Fruit fly (Drosophila melanogaster) whole organism, embryonic: Measurements from ENCODE around the gene CG12112.
A peak's percentile ranks its signal among the peaks of the same experiment; 100 is the strongest.

Source experiments
- Atf3 ChIP-seq: fragments of 200-800 bp; sonication (Bioruptor generic); optimal IDR thresholded peaks from 3 replicates; lab custom pipeline; 2016; ENCODE audit warnings: missing biosample characterization, missing genetic modification characterization
- Awh ChIP-seq: fragments of 200-800 bp; sonication (Bioruptor generic); IDR thresholded peaks from 2 replicates; pipeline ENCODE4, ENCODE4 v1.3.6; 2022; ENCODE audit warnings: missing biosample characterization, missing genetic modification characterization
- CG10274 ChIP-seq: fragments of 200-800 bp; sonication (Bioruptor generic); optimal IDR thresholded peaks from 3 replicates; lab custom pipeline; 2017; ENCODE audit warnings: missing biosample characterization, mild to moderate bottlenecking, missing genetic modification characterization
- CG11695 ChIP-seq: fragments of 200-800 bp; sonication (Bioruptor generic); IDR thresholded peaks from 3 replicates; pipeline ENCODE4 v1.3.6; 2022; ENCODE audit warnings: missing biosample characterization, missing genetic modification characterization
- CG1602 ChIP-seq: fragments of 200-800 bp; sonication (Bioruptor generic); optimal IDR thresholded peaks from 3 replicates; lab custom pipeline; 2016; ENCODE audit warnings: missing biosample characterization, missing genetic modification characterization
- CG16813 ChIP-seq: fragments of 200-800 bp; sonication (Bioruptor generic); IDR thresholded peaks from 3 replicates; pipeline ENCODE4 v1.3.6; 2022; ENCODE audit warnings: missing biosample characterization, missing genetic modification characterization; ENCODE audit not compliant: partially characterized antibody
- CG1792 ChIP-seq: fragments of 200-800 bp; sonication (Bioruptor generic); optimal IDR thresholded peaks from 2 replicates; lab custom pipeline; 2016; ENCODE audit warnings: missing biosample characterization, missing genetic modification characterization
- CG2129 ChIP-seq: fragments of 200-800 bp; sonication (Bioruptor generic); IDR thresholded peaks from 2 replicates; pipeline ENCODE4 v1.3.6; 2022; ENCODE audit warnings: missing biosample characterization, missing genetic modification characterization; ENCODE audit not compliant: partially characterized antibody
- CG2199 ChIP-seq: fragments of 200-800 bp; sonication (Bioruptor generic); IDR thresholded peaks from 3 replicates; pipeline ENCODE4 v1.3.6; 2022; ENCODE audit warnings: missing biosample characterization, missing genetic modification characterization
- CG30020 ChIP-seq: fragments of 200-800 bp; optimal IDR thresholded peaks from 2 replicates; lab custom pipeline; 2019; ENCODE audit warnings: missing biosample characterization, mild to moderate bottlenecking, missing genetic modification characterization, moderate library complexity
- CG32767 ChIP-seq: fragments of 200-800 bp; sonication (Bioruptor generic); IDR thresholded peaks from 2 replicates; pipeline ENCODE4 v1.3.6; 2022; ENCODE audit warnings: missing biosample characterization, missing genetic modification characterization
- CG4404 ChIP-seq: fragments of 200-800 bp; sonication (Bioruptor generic); IDR thresholded peaks from 2 replicates; pipeline ENCODE4 v1.3.6; 2022; ENCODE audit warnings: missing biosample characterization, missing genetic modification characterization
- CG6689 ChIP-seq: fragments of 200-800 bp; sonication (Bioruptor generic); IDR thresholded peaks from 2 replicates; pipeline ENCODE4 v1.3.6; 2022; ENCODE audit warnings: missing biosample characterization, missing genetic modification characterization
- CG7987 ChIP-seq: fragments of 200-800 bp; sonication (Bioruptor generic); optimal IDR thresholded peaks from 2 replicates; lab custom pipeline; 2018; ENCODE audit warnings: missing biosample characterization, mild to moderate bottlenecking, missing genetic modification characterization, moderate library complexity
- CG8388 ChIP-seq: fragments of 200-800 bp; sonication (Bioruptor generic); optimal IDR thresholded peaks from 2 replicates; lab custom pipeline; 2019; ENCODE audit warnings: missing biosample characterization, mild to moderate bottlenecking, missing genetic modification characterization, moderate library complexity
- CG8944 ChIP-seq: fragments of 200-800 bp; sonication (Bioruptor generic); optimal IDR thresholded peaks from 3 replicates; lab custom pipeline; 2016; ENCODE audit warnings: missing biosample characterization, missing genetic modification characterization
- CG9876 ChIP-seq: fragments of 200-800 bp; sonication (Bioruptor generic); optimal IDR thresholded peaks from 2 replicates; lab custom pipeline; 2016; ENCODE audit warnings: missing biosample characterization, missing genetic modification characterization
- CG9932 ChIP-seq: fragments of 200-800 bp; sonication (Bioruptor generic); IDR thresholded peaks from 2 replicates; pipeline ENCODE4 v1.3.6; 2022; ENCODE audit warnings: missing biosample characterization, missing genetic modification characterization
- Dip2 ChIP-seq: fragments of 200-800 bp; sonication (Bioruptor generic); IDR thresholded peaks from 2 replicates; pipeline ENCODE4 v1.3.6; 2022; ENCODE audit warnings: missing biosample characterization, missing genetic modification characterization
- Dip3 ChIP-seq: fragments of 200-800 bp; sonication (Bioruptor generic); optimal IDR thresholded peaks from 3 replicates; lab custom pipeline; 2016; ENCODE audit warnings: missing biosample characterization, missing genetic modification characterization
- Dll ChIP-seq: fragments of 200-800 bp; sonication (Bioruptor generic); IDR thresholded peaks from 4 replicates; pipeline ENCODE4 v1.3.6; 2022; ENCODE audit warnings: missing biosample characterization, missing genetic modification characterization; ENCODE audit not compliant: partially characterized antibody
- Dp ChIP-seq: fragments of 200-800 bp; sonication (Bioruptor generic); optimal IDR thresholded peaks from 2 replicates; lab custom pipeline; 2018; ENCODE audit warnings: missing biosample characterization, mild to moderate bottlenecking, missing genetic modification characterization, moderate library complexity
- GATAe ChIP-seq: fragments of 200-800 bp; sonication (Bioruptor generic); conservative IDR thresholded peaks from 2 replicates; pipeline ENCODE4 v1.3.6; 2022; ENCODE audit warnings: missing biosample characterization, missing genetic modification characterization
- Hr51 ChIP-seq, 2 experiments: fragments of 200-800 bp; sonication (Bioruptor generic); optimal IDR thresholded peaks; 2 replicates in 1 of 2; 3 replicates in 1 of 2; lab custom pipeline; 2016 to 2018; ENCODE audit warnings: missing biosample characterization in 2 of 2, missing genetic modification characterization in 2 of 2, mild to moderate bottlenecking in 1 of 2, moderate library complexity in 1 of 2
- Mes4 ChIP-seq: fragments of 200-800 bp; sonication (Bioruptor generic); optimal IDR thresholded peaks from 2 replicates; lab custom pipeline; 2016; ENCODE audit warnings: missing biosample characterization, missing genetic modification characterization
- Neu2 ChIP-seq: fragments of 200-800 bp; sonication (Bioruptor generic); optimal IDR thresholded peaks from 3 replicates; lab custom pipeline; 2016; ENCODE audit warnings: missing biosample characterization, missing genetic modification characterization, borderline replicate concordance
- Nf-YA ChIP-seq: fragments of 200-800 bp; sonication (Bioruptor generic); IDR thresholded peaks from 2 replicates; pipeline ENCODE4 v1.3.6; 2022; ENCODE audit warnings: missing biosample characterization, missing genetic modification characterization
- Nf-YC ChIP-seq: fragments of 200-800 bp; optimal IDR thresholded peaks from 3 replicates; lab custom pipeline; 2019; ENCODE audit warnings: missing biosample characterization, mild to moderate bottlenecking, missing genetic modification characterization, moderate library complexity
- Oli ChIP-seq: fragments of 200-800 bp; sonication (Bioruptor generic); optimal IDR thresholded peaks from 2 replicates; lab custom pipeline; 2018; ENCODE audit warnings: missing biosample characterization, mild to moderate bottlenecking, missing genetic modification characterization, moderate library complexity
- Six4 ChIP-seq: fragments of 200-800 bp; sonication (Bioruptor generic); optimal IDR thresholded peaks from 2 replicates; lab custom pipeline; 2016; ENCODE audit warnings: missing biosample characterization, missing genetic modification characterization
- cad ChIP-seq: fragments of >200 bp; optimal IDR thresholded peaks from 2 replicates; lab custom pipeline; 2017; ENCODE audit warnings: missing biosample characterization, missing genetic modification characterization
- ci ChIP-seq: fragments of 200-800 bp; sonication (Bioruptor generic); IDR thresholded peaks from 3 replicates; pipeline ENCODE4 v1.3.6; 2022; ENCODE audit warnings: missing biosample characterization, missing genetic modification characterization
- crc ChIP-seq: fragments of 200-800 bp; sonication (Bioruptor generic); optimal IDR thresholded peaks from 2 replicates; lab custom pipeline; 2016; ENCODE audit warnings: missing biosample characterization, missing genetic modification characterization
- cwo ChIP-seq: fragments of 200-800 bp; sonication (Bioruptor generic); optimal IDR thresholded peaks from 3 replicates; lab custom pipeline; 2017; ENCODE audit warnings: missing biosample characterization, missing genetic modification characterization, mild to moderate bottlenecking, moderate library complexity, missing genetic modification reagents
- dmrt11E ChIP-seq: fragments of 200-800 bp; sonication (Bioruptor generic); optimal IDR thresholded peaks from 3 replicates; lab custom pipeline; 2018; ENCODE audit warnings: missing biosample characterization, mild to moderate bottlenecking, missing genetic modification characterization, moderate library complexity
- dysf ChIP-seq: fragments of 200-800 bp; sonication (Bioruptor generic); IDR thresholded peaks from 3 replicates; pipeline ENCODE4 v1.3.6; 2022; ENCODE audit warnings: missing biosample characterization, missing genetic modification characterization
- esg ChIP-seq: fragments of 200-800 bp; sonication (Bioruptor generic); conservative IDR thresholded peaks from 2 replicates; pipeline ENCODE4 v1.3.6; 2022; ENCODE audit warnings: missing biosample characterization, missing genetic modification characterization
- ewg ChIP-seq: fragments of 200-800 bp; sonication (Bioruptor generic); optimal IDR thresholded peaks from 3 replicates; lab custom pipeline; 2017; ENCODE audit warnings: mild to moderate bottlenecking, missing biosample characterization, missing genetic modification reagents, missing genetic modification characterization
- grn ChIP-seq: fragments of 200-800 bp; sonication (Bioruptor generic); optimal IDR thresholded peaks from 3 replicates; lab custom pipeline; 2017; ENCODE audit warnings: missing biosample characterization, missing genetic modification characterization
- lilli ChIP-seq: fragments of 200-800 bp; sonication (Bioruptor generic); optimal IDR thresholded peaks from 3 replicates; lab custom pipeline; 2016; ENCODE audit warnings: missing biosample characterization, missing genetic modification characterization
- mirr ChIP-seq: fragments of 200-800 bp; sonication (Bioruptor generic); optimal IDR thresholded peaks from 3 replicates; lab custom pipeline; 2018; ENCODE audit warnings: missing biosample characterization, mild to moderate bottlenecking, missing genetic modification characterization
- nerfin-2 ChIP-seq: fragments of 200-800 bp; sonication (Bioruptor generic); IDR thresholded peaks from 2 replicates; pipeline ENCODE4 v1.3.6; 2022; ENCODE audit warnings: missing biosample characterization, missing genetic modification characterization; ENCODE audit not compliant: partially characterized antibody
- pho ChIP-seq: fragments of 200-800 bp; sonication (Bioruptor generic); optimal IDR thresholded peaks from 2 replicates; lab custom pipeline; 2016; ENCODE audit warnings: missing biosample characterization, missing genetic modification characterization
- pum ChIP-seq: fragments of 200-800 bp; sonication (Bioruptor generic); optimal IDR thresholded peaks from 2 replicates; lab custom pipeline; 2016; ENCODE audit warnings: missing biosample characterization, missing genetic modification characterization
- sisA ChIP-seq: fragments of 200-800 bp; sonication (Bioruptor generic); IDR thresholded peaks from 2 replicates; pipeline ENCODE4 v1.3.6; 2022; ENCODE audit warnings: missing biosample characterization, missing genetic modification characterization
- sob ChIP-seq: fragments of 200-800 bp; sonication (Bioruptor generic); IDR thresholded peaks from 2 replicates; pipeline ENCODE4 v1.3.6; 2022; ENCODE audit warnings: missing biosample characterization, missing genetic modification characterization
- stc ChIP-seq: fragments of 200-800 bp; sonication (Bioruptor generic); IDR thresholded peaks from 2 replicates; pipeline ENCODE4 v1.3.6; 2022; ENCODE audit warnings: missing biosample characterization, missing genetic modification characterization
- tll ChIP-seq, 2 experiments: fragments of 200-800 bp in 1 of 2; fragments of >200 bp in 1 of 2; sonication (Bioruptor generic) in 1 of 2; optimal IDR thresholded peaks; 2 replicates each; lab custom pipeline; 2017 to 2019; ENCODE audit warnings: missing biosample characterization in 2 of 2, missing genetic modification characterization in 2 of 2, mild to moderate bottlenecking in 1 of 2, moderate library complexity in 1 of 2
- tup ChIP-seq: fragments of 200-800 bp; sonication (Bioruptor generic); optimal IDR thresholded peaks from 2 replicates; lab custom pipeline; 2016; ENCODE audit warnings: missing biosample characterization, mild to moderate bottlenecking, missing genetic modification characterization, moderate library complexity
- wek ChIP-seq: fragments of 200-800 bp; sonication (Bioruptor generic); optimal IDR thresholded peaks from 3 replicates; lab custom pipeline; 2018; ENCODE audit warnings: missing biosample characterization, mild to moderate bottlenecking, missing genetic modification characterization, moderate library complexity

The CG12112 gene

dm6 chrX:8588607-8589171 is 28.7 kb upstream of the CG12112 start, which contains the start of gene CG12081 (continued):
- TF ChIP-seq ci (GFP tag; lab: Robert Waterston, UW), result 0 out of 3 replicates have a peak, but pooled peaks have one; percentile 40
- TF ChIP-seq CG8944, result no peak
- TF ChIP-seq Six4 (GFP tag; lab: Kevin White, UChicago), result no peak
- peak; percentile 15 for TF ChIP-seq Nf-YC (tag; lab: Kevin White, UChicago)
- no peak for TF ChIP-seq dmrt11E (tag; lab: Kevin White, UChicago)
- TF ChIP-seq dysf (GFP tag; lab: Robert Waterston, UW), result no peak
- TF ChIP-seq Hr51 (GFP tag; optimal IDR thresholded peaks at IDR 0.05; lab: Kevin White, UChicago), result no peak
- TF ChIP-seq CG16813 (GFP tag; lab: Robert Waterston, UW), result peak; percentile 90
- no peak for TF ChIP-seq esg (GFP tag; lab: Robert Waterston, UW)
- TF ChIP-seq lilli (GFP tag; lab: Kevin White, UChicago), result no peak
- no peak for TF ChIP-seq CG4404
- TF ChIP-seq CG9932 (GFP tag; lab: Robert Waterston, UW), result peak; percentile 38; the same call in 1 of the 2 replicates
- no peak for TF ChIP-seq wek
- no peak for TF ChIP-seq CG7987
- TF ChIP-seq tll (GFP tag; optimal IDR thresholded peaks at IDR 0.05; lab: Kevin White, UChicago), result no peak
- no peak for TF ChIP-seq Neu2
- TF ChIP-seq CG10274 (GFP tag; lab: Kevin White, UChicago), result no peak
- no peak for TF ChIP-seq Awh (GFP tag; lab: Robert Waterston, UW)
- no peak for TF ChIP-seq Oli (tag; lab: Kevin White, UChicago)
- TF ChIP-seq tup (GFP tag; lab: Kevin White, UChicago), result no peak
- TF ChIP-seq Dip2 (GFP tag; lab: Robert Waterston, UW), result no peak
- no peak for TF ChIP-seq cad
- no peak for TF ChIP-seq CG1792 (GFP tag; lab: Kevin White, UChicago)
- TF ChIP-seq pum (GFP tag; lab: Kevin White, UChicago), result no peak
- TF ChIP-seq CG9876 (GFP tag; lab: Kevin White, UChicago), result no peak
- no peak for TF ChIP-seq pho (GFP tag; lab: Kevin White, UChicago)
- TF ChIP-seq Dip3 (GFP tag; lab: Kevin White, UChicago), result no peak
- no peak for TF ChIP-seq CG32767 (GFP tag; lab: Robert Waterston, UW)
- TF ChIP-seq Dp, result peak; percentile 67
- no peak for TF ChIP-seq Atf3 (GFP tag; lab: Kevin White, UChicago)
- no peak for TF ChIP-seq sisA (GFP tag; lab: Robert Waterston, UW)
- no peak for TF ChIP-seq crc
- no peak for TF ChIP-seq Nf-YA (GFP tag; lab: Robert Waterston, UW)
- TF ChIP-seq CG2129 (GFP tag; lab: Robert Waterston, UW), result no peak; the same call in 1 of the 2 replicates
- TF ChIP-seq cwo (GFP tag; lab: Kevin White, UChicago), result no peak
- 0 out of 3 replicates have a peak, but pooled peaks have one; percentile 25 for TF ChIP-seq CG2199 (GFP tag; lab: Robert Waterston, UW)
- no peak for TF ChIP-seq GATAe (GFP tag; lab: Robert Waterston, UW)
- no peak for TF ChIP-seq mirr (GFP tag; lab: Kevin White, UChicago)
- TF ChIP-seq ewg, result no peak
- peak; percentile 85 for TF ChIP-seq nerfin-2 (GFP tag; lab: Robert Waterston, UW)
- TF ChIP-seq CG30020 (tag; lab: Kevin White, UChicago), result peak; percentile 91
- peak; percentile 90 for TF ChIP-seq Dll (GFP tag; lab: Robert Waterston, UW)
- no peak for TF ChIP-seq CG11695 (GFP tag; lab: Robert Waterston, UW)
- no peak for TF ChIP-seq Mes4
- TF ChIP-seq stc (GFP tag; lab: Robert Waterston, UW), result no peak
- TF ChIP-seq CG1602 (GFP tag; lab: Kevin White, UChicago), result no peak
- no peak for TF ChIP-seq CG8388
- TF ChIP-seq grn (GFP tag; lab: Kevin White, UChicago), result no peak
- peak; percentile 55; the same call in 1 of the 2 replicates for TF ChIP-seq sob (GFP tag; lab: Robert Waterston, UW)
- TF ChIP-seq CG6689, result no peak
